Worm (Caenorhabditis elegans) whole organism, midembryonic: ENCODE results near the gene ZK105.1.

ENCODE experiments used
- flt-1 ChIP-seq: fragments of 200-800 bp; sonication (Bioruptor generic); IDR thresholded peaks from 2 replicates; pipeline ENCODE4 v1.3.6; 2022; ENCODE audit warnings: missing genetic modification characterization, missing compliant biosample characterization
- klf-2 ChIP-seq: fragments of 200-800 bp; sonication (Bioruptor generic); conservative IDR thresholded peaks from 2 replicates; pipeline ENCODE4 v1.3.6; 2022; ENCODE audit warnings: missing genetic modification reagents, missing genetic modification characterization, missing compliant biosample characterization
- med-1 ChIP-seq: sonication (generic microtip); optimal IDR thresholded peaks from 2 replicates; lab custom pipeline; 2017; ENCODE audit warnings: missing genetic modification characterization, mild to moderate bottlenecking, missing compliant biosample characterization, antibody characterized with exemption, missing genetic modification reagents; ENCODE audit not compliant: insufficient read depth
- ztf-23 ChIP-seq: fragments of 200-800 bp; sonication (Bioruptor generic); IDR thresholded peaks from 2 replicates; pipeline ENCODE4 v1.3.6; 2022; ENCODE audit warnings: missing genetic modification reagents, missing genetic modification characterization, missing compliant biosample characterization
- ztf-29 ChIP-seq: fragments of 200-800 bp; sonication (Bioruptor generic); IDR thresholded peaks from 2 replicates; pipeline ENCODE4 v1.3.6; 2022; ENCODE audit warnings: missing genetic modification reagents, missing genetic modification characterization, missing compliant biosample characterization

- TF ChIP-seq ztf-23 (GFP tag; lab: Robert Waterston, UW) (no peak), klf-2 (GFP tag; lab: Robert Waterston, UW) (no peak), flt-1 (GFP tag; lab: Robert Waterston, UW) (no peak), ztf-29 (no peak), med-1 (no peak)
Measured at ce11 chrV:7737710-7738109, 23.9 kb downstream of the ZK105.1 start, which contains the start of gene srr-9.
